Worm (Caenorhabditis elegans) whole organism, young adult: ENCODE results near the gene cutl-28.

ENCODE experiments used
- D2030.7 ChIP-seq: fragments of 200-800 bp; sonication (Bioruptor generic); IDR thresholded peaks from 2 replicates; pipeline ENCODE4 v1.3.6; 2022; ENCODE audit warnings: missing genetic modification reagents, missing genetic modification characterization, missing compliant biosample characterization
- F22D6.2 ChIP-seq: sonication (generic microtip); optimal IDR thresholded peaks from 2 replicates; lab custom pipeline; 2016; ENCODE audit warnings: mild to moderate bottlenecking, missing genetic modification characterization, missing compliant biosample characterization
- F52B5.7 ChIP-seq: sonication (generic microtip); optimal IDR thresholded peaks from 2 replicates; lab custom pipeline; 2016; ENCODE audit warnings: mild to moderate bottlenecking, missing genetic modification characterization, missing compliant biosample characterization
- F57A8.1 ChIP-seq: fragments of 200-800 bp; sonication (Bioruptor generic); optimal IDR thresholded peaks from 2 replicates; lab custom pipeline; 2018; ENCODE audit warnings: mild to moderate bottlenecking, missing genetic modification characterization, moderate library complexity, missing compliant biosample characterization
- T07F8.4 ChIP-seq: sonication (generic microtip); optimal IDR thresholded peaks from 2 replicates; lab custom pipeline; 2016; ENCODE audit warnings: mild to moderate bottlenecking, missing genetic modification characterization, moderate library complexity, missing compliant biosample characterization
- aptf-3 ChIP-seq: fragments of 200-800 bp; sonication (Bioruptor generic); IDR thresholded peaks from 2 replicates; pipeline ENCODE4 v1.3.6; 2022; ENCODE audit warnings: missing genetic modification characterization, missing compliant biosample characterization
- athp-1 ChIP-seq: sonication (generic microtip); optimal IDR thresholded peaks from 2 replicates; lab custom pipeline; 2017; ENCODE audit warnings: mild to moderate bottlenecking, missing genetic modification characterization, missing compliant biosample characterization
- ceh-100 ChIP-seq: fragments of 200-800 bp; sonication (Bioruptor generic); IDR thresholded peaks from 2 replicates; pipeline ENCODE4 v1.3.6; 2022; ENCODE audit warnings: missing genetic modification reagents, missing genetic modification characterization, missing compliant biosample characterization
- egl-44 ChIP-seq: fragments of 200-800 bp; sonication (Bioruptor generic); IDR thresholded peaks from 2 replicates; pipeline ENCODE4 v1.3.6; 2022; ENCODE audit warnings: missing genetic modification reagents, missing genetic modification characterization, missing compliant biosample characterization
- fkh-3 ChIP-seq: sonication (generic microtip); optimal IDR thresholded peaks from 2 replicates; lab custom pipeline; 2016; ENCODE audit warnings: mild to moderate bottlenecking, missing genetic modification characterization, missing compliant biosample characterization
- gei-17 ChIP-seq: fragments of 200-800 bp; sonication (Bioruptor generic); optimal IDR thresholded peaks from 2 replicates; lab custom pipeline; 2018; ENCODE audit warnings: mild to moderate bottlenecking, missing genetic modification characterization, missing compliant biosample characterization
- hmg-20 ChIP-seq: fragments of 200-800 bp; sonication (Bioruptor generic); IDR thresholded peaks from 2 replicates; pipeline ENCODE4 v1.3.6; 2022; ENCODE audit warnings: missing genetic modification reagents, missing genetic modification characterization, missing compliant biosample characterization
- let-526 ChIP-seq: fragments of 200-800 bp; sonication (Bioruptor generic); IDR thresholded peaks from 2 replicates; pipeline ENCODE4 v1.3.6; 2022; ENCODE audit warnings: missing genetic modification reagents, missing genetic modification characterization, missing compliant biosample characterization
- madf-3 ChIP-seq: fragments of 200-800 bp; sonication (Bioruptor generic); IDR thresholded peaks from 2 replicates; pipeline ENCODE4 v1.3.6; 2022; ENCODE audit warnings: missing genetic modification reagents, missing genetic modification characterization, missing compliant biosample characterization
- madf-8 ChIP-seq: fragments of 200-800 bp; sonication (Bioruptor generic); conservative IDR thresholded peaks from 2 replicates; pipeline ENCODE4 v1.3.6; 2022; ENCODE audit warnings: missing genetic modification reagents, missing genetic modification characterization, missing compliant biosample characterization
- mel-28 ChIP-seq: sonication (generic microtip); optimal IDR thresholded peaks from 2 replicates; lab custom pipeline; 2016; ENCODE audit warnings: borderline replicate concordance, mild to moderate bottlenecking, missing genetic modification characterization, missing compliant biosample characterization
- nfya-1 ChIP-seq: sonication (generic microtip); optimal IDR thresholded peaks from 2 replicates; lab custom pipeline; 2017; ENCODE audit warnings: antibody characterized with exemption, missing compliant biosample characterization, missing genetic modification characterization, borderline replicate concordance; ENCODE audit not compliant: insufficient read depth
- nhr-120 ChIP-seq: fragments of 200-800 bp; sonication (Bioruptor generic); IDR thresholded peaks from 2 replicates; pipeline ENCODE4 v1.3.6; 2022; ENCODE audit warnings: missing genetic modification characterization, missing compliant biosample characterization
- nhr-27 ChIP-seq: fragments of 200-800 bp; sonication (Bioruptor generic); optimal IDR thresholded peaks from 2 replicates; lab custom pipeline; 2018; ENCODE audit warnings: mild to moderate bottlenecking, missing genetic modification characterization, moderate library complexity, missing compliant biosample characterization
- sdz-38 ChIP-seq: sonication (generic microtip); optimal IDR thresholded peaks from 2 replicates; lab custom pipeline; 2016; ENCODE audit warnings: missing genotype, missing genetic modification characterization, missing compliant biosample characterization
- snpc-1.1 ChIP-seq: sonication (generic microtip); optimal IDR thresholded peaks from 2 replicates; lab custom pipeline; 2017; ENCODE audit warnings: missing genetic modification characterization, mild to moderate bottlenecking, missing compliant biosample characterization, antibody characterized with exemption, moderate library complexity, missing genotype, missing genetic modification reagents; ENCODE audit not compliant: insufficient read depth
- tbp1 ChIP-seq: fragments of 200-800 bp; sonication (Bioruptor generic); optimal IDR thresholded peaks from 2 replicates; lab custom pipeline; 2018; ENCODE audit warnings: mild to moderate bottlenecking, missing genetic modification characterization, missing compliant biosample characterization
- unc-62 ChIP-seq: fragments of 150-350 bp; optimal IDR thresholded peaks from 2 replicates; lab custom pipeline; 2014; ENCODE audit warnings: missing biosample characterization, missing genetic modification reagents, missing genetic modification characterization
- zim-3 ChIP-seq: sonication (generic microtip); optimal IDR thresholded peaks from 2 replicates; lab custom pipeline; 2017; ENCODE audit warnings: mild to moderate bottlenecking, missing genetic modification characterization, moderate library complexity, missing compliant biosample characterization
- ztf-18 ChIP-seq: sonication (generic microtip); optimal IDR thresholded peaks from 2 replicates; lab custom pipeline; 2016; ENCODE audit warnings: missing genotype, mild to moderate bottlenecking, missing genetic modification characterization, missing compliant biosample characterization
- ztf-28 ChIP-seq: fragments of 200-800 bp; sonication (Bioruptor generic); IDR thresholded peaks from 2 replicates; pipeline ENCODE4 v1.3.6; 2022; ENCODE audit warnings: missing genetic modification reagents, missing genetic modification characterization, missing compliant biosample characterization
- ztf-6 ChIP-seq: fragments of 200-800 bp; sonication (Bioruptor generic); IDR thresholded peaks from 2 replicates; pipeline ENCODE4 v1.3.6; 2022; ENCODE audit warnings: missing genetic modification reagents, missing genetic modification characterization, missing compliant biosample characterization

Gene cutl-28

ce11 chrIV:730937-731336 lies 46.6 kb downstream of the cutl-28 start, which contains the start of gene srt-24:
srt-24 (minus strand) TSS chrIV:731037.
- no peak for TF ChIP-seq ztf-18 (tag; lab: Kevin White, UChicago)
- TF ChIP-seq fkh-3 (tag; lab: Kevin White, UChicago): no peak
- TF ChIP-seq D2030.7 (GFP tag; lab: Robert Waterston, UW): no peak
- TF ChIP-seq egl-44 (GFP tag; lab: Robert Waterston, UW): no peak
- no peak for TF ChIP-seq nhr-27 (tag; lab: Kevin White, UChicago)
- TF ChIP-seq nfya-1 (tag; lab: Kevin White, UChicago): no peak
- TF ChIP-seq athp-1 (tag; lab: Kevin White, UChicago): no peak
- no peak for TF ChIP-seq let-526 (GFP tag; lab: Robert Waterston, UW)
- TF ChIP-seq F52B5.7: no peak
- no peak for TF ChIP-seq F22D6.2 (tag; lab: Kevin White, UChicago)
- no peak for TF ChIP-seq gei-17 (GFP tag; lab: Kevin White, UChicago)
- no peak for TF ChIP-seq tbp1
- TF ChIP-seq snpc-1.1 (tag; lab: Kevin White, UChicago): no peak
- TF ChIP-seq mel-28 (tag; lab: Kevin White, UChicago): no peak
- no peak for TF ChIP-seq unc-62
- TF ChIP-seq ztf-28 (GFP tag; lab: Robert Waterston, UW): no peak
- TF ChIP-seq F57A8.1: no peak
- TF ChIP-seq T07F8.4 (tag; lab: Kevin White, UChicago): no peak

DNA sequence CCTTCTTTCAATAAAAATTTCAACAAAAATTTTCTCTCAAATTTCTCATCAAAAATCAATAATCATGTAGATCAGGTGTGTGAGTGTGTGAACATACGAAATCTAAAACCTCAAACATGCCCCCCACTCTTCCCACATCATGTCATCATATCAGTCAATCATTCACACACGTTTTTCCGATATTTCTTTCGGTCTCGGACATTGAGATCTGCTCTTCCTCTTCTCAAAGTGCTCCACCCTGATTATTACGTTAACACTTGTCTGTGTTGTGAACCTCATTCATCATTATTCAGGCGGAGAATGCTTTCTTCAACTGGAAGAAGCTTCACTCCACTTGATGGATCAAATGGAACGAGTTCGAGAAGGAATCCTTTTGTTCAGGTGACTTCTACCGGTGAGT lies 52.1 kb downstream of the cutl-28 start, which contains the start of gene kvs-5:
kvs-5 (plus strand) TSS at position 301 of the 400 bp plus-strand sequence.
- TF ChIP-seq ceh-100 (GFP tag; lab: Robert Waterston, UW): no peak
- TF ChIP-seq ztf-6 (GFP tag; lab: Robert Waterston, UW): no peak
- TF ChIP-seq hmg-20 (GFP tag; lab: Robert Waterston, UW): no peak
- TF ChIP-seq sdz-38 (tag; lab: Kevin White, UChicago): no peak
- TF ChIP-seq madf-8 (GFP tag; lab: Robert Waterston, UW): no peak
- no peak for TF ChIP-seq aptf-3 (GFP tag; lab: Robert Waterston, UW)
- TF ChIP-seq madf-3 (GFP tag; lab: Robert Waterston, UW): no peak
- no peak for TF ChIP-seq egl-44 (GFP tag; lab: Robert Waterston, UW)
- TF ChIP-seq zim-3: no peak
- no peak for TF ChIP-seq nhr-120 (GFP tag; lab: Robert Waterston, UW)
